Fruit fly (Drosophila melanogaster): ENCODE measurements around the gene vilya.

The vilya gene

DNA sequence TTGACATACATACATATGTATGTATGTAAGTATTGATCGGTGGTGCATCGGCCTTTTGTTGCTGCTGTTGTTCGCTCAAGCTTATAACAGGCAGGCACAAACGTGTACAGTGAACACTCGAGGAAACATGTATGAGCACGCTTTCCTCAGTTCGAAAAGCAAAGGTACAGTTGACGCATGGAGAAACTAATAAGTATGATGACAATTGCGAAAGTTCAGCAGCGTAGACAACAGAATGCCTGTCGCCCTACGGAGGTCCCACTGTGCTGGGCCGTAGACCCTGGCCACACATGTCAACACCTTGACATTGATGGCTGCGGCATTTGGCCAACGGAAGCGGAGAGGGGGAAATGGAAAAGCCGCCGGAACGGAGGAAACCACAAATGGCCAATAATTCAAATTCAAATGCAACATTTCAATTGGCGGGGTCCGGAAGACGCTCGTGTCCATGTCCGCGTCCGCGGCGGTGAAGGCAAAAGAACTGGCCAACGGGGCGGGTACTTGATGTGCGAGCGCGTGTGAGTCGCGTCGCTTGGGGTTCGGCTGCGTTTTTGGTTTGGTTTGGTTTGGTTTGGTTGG, 18.2 kb upstream of the vilya start, which contains the start of gene CG2681:
CG2681 (plus strand) TSS at position 529 of the 579 bp plus-strand sequence.
- no peak for TF ChIP-seq noc (tag; optimal IDR thresholded peaks at IDR 0.05)

dm6 chrX:2713776-2714175, 12.7 kb upstream of the vilya start, which contains the start of the genes CG2685 and CG2694:
TSS of gene CG2685 (minus strand) at chrX:2713960.
TSS of gene CG2694 (plus strand) at chrX:2714079.
- no peak for TF ChIP-seq noc (tag; optimal IDR thresholded peaks at IDR 0.05)

dm6 chrX:2714730-2715129, 11.7 kb upstream of the vilya start:
- no peak for TF ChIP-seq noc (tag; optimal IDR thresholded peaks at IDR 0.05)

dm6 chrX:2720122-2720521, 6.4 kb upstream of the vilya start, which contains the start of gene CG2701:
TSS of gene CG2701 (minus strand) at chrX:2720327.
- TF ChIP-seq noc (tag; optimal IDR thresholded peaks at IDR 0.05), result no peak

DNA sequence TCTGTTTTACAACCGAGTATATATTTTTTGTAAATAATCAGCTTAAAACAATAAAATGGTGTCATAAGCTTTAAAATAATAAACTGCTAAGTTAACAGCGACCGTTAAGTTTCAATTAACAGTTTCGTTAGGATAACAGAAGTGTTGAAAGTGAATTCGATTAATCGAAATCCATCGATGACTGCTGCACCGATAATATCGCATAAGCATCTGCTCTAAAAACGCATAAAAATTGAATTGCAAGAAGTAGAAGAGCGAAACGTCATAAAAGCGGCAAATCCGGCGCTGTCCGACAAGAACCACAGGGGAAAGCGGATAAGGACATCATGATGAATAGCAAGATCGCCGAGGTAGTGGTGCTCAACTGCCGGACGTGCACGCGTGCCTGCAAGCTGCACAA, 1.0 kb downstream of the vilya start, which contains the start of gene dwg:
dwg (plus strand) TSS at position 193 of the 400 bp plus-strand sequence.
- no peak for TF ChIP-seq noc (tag; optimal IDR thresholded peaks at IDR 0.05)

dm6 chrX:2732127-2732526, 5.6 kb downstream of the vilya start, which contains the start of the genes ttm50 and CG2712:
TSS of gene ttm50 (minus strand) at chrX:2732190.
TSS of gene CG2712 (plus strand) at chrX:2732469.
- TF ChIP-seq noc (tag; optimal IDR thresholded peaks at IDR 0.05), result peak; percentile 58

DNA sequence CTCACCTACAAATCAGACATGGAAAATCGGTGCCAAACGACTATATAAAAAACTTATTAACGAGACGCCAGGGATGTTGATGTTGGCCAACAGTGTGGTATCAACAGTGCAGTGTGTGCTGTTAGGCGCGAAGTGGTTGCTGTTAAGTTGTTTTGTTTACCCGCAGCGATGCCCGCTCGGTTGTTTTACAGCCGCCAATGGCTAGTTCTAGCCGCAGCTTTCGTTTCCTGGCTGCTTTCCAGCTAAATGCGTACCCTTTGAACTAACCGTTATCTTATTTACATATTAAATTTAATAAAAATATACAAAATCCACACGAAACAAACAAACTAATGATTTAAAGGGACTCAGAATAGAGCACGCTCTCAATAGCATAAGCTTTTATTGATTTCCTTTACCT, 12.2 kb downstream of the vilya start, which contains the start of gene crm:
crm (minus strand) TSS at position 111 of the 400 bp plus-strand sequence.
- no peak for TF ChIP-seq noc (tag; optimal IDR thresholded peaks at IDR 0.05)

dm6 chrX:2740084-2740483, 13.6 kb downstream of the vilya start, which contains the start of gene kirre:
TSS of gene kirre (plus strand) at chrX:2740384.
- TF ChIP-seq noc (tag; optimal IDR thresholded peaks at IDR 0.05), result no peak

- TF ChIP-seq noc (tag; optimal IDR thresholded peaks at IDR 0.05), result no peak
These were observed 15.6 kb downstream of the vilya start for dm6 chrX:2742067-2742466.

dm6 chrX:2743020-2743419, 16.5 kb downstream of the vilya start:
- TF ChIP-seq noc (tag; optimal IDR thresholded peaks at IDR 0.05), result peak; percentile 89

DNA sequence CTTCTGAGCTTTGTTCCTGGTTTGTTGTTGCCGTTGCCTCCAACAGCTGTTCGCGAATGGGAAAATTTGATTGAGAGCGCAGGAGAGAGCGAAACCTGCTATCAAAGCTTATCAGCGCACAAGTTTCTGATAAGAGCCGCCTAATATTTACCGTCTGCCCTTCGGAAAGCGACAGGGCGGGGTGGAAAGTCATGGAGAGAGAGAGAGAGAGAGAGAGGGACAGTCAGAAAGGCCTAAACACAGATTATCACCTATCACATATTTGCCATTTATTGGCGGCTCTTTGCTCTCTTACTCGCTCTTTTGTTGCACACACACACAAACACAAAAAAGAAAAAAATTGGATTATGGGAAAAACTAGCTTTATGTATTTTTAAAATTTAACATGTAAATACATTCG, 17.1 kb downstream of the vilya start:
- TF ChIP-seq noc (tag; optimal IDR thresholded peaks at IDR 0.05), result no peak

DNA sequence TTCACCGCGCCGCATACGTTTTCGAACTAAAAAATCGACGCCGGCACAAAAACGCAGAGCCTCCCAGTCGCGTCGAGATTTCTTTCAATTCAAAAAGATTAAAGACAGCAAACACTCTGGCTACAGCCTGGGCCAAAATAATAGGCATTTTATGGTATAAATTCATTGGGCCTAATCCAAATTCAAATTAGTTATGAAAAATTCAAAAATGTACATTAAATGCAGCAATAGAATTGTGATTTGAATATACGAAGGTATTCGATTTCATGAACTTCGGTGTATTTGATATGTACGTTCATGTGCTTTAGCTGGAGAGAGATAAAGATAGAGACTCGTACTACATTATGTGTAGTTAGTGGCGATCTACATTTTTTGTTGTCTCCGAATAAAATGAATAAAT, 17.6 kb downstream of the vilya start, which contains the start of gene Syx4:
Syx4 (minus strand) TSS at position 35 of the 400 bp plus-strand sequence.
- TF ChIP-seq noc (tag; optimal IDR thresholded peaks at IDR 0.05), result peak; percentile 93

dm6 chrX:2749693-2750092, 23.2 kb downstream of the vilya start:
- TF ChIP-seq noc (tag; optimal IDR thresholded peaks at IDR 0.05), result no peak

dm6 chrX:2757400-2757799, 30.9 kb downstream of the vilya start:
- no peak for TF ChIP-seq noc (tag; optimal IDR thresholded peaks at IDR 0.05)

- TF ChIP-seq noc (tag; optimal IDR thresholded peaks at IDR 0.05), result no peak
These were observed 34.7 kb downstream of the vilya start for dm6 chrX:2761198-2761597.

dm6 chrX:2765440-2765839, 39.0 kb downstream of the vilya start:
- TF ChIP-seq noc (tag; optimal IDR thresholded peaks at IDR 0.05), result no peak

Measured in whole organism, larva.